Worm (Caenorhabditis elegans): ENCODE results near the gene F56D1.1.
A peak's percentile ranks its signal among the peaks of the same experiment; 100 is the strongest.

The F56D1.1 gene

ce11 chrII:5473946-5474423 lies 4.4 kb upstream of the F56D1.1 start, which contains the start of gene mrps-16:
Gene mrps-16 (plus strand): TSS chrII:5474373.
- TF ChIP-seq blmp-1 (tag; optimal IDR thresholded peaks at IDR 0.05) (peak; percentile 59), nhr-90 (tag; optimal IDR thresholded peaks at IDR 0.05; ENCODE audit: poor library complexity) (peak; percentile 64), vab-15 (tag; optimal IDR thresholded peaks at IDR 0.05) (no peak), unc-30 (tag; optimal IDR thresholded peaks at IDR 0.05) (no peak), lin-15B (tag; optimal IDR thresholded peaks at IDR 0.05) (peak; percentile 31), lsy-2 (tag; optimal IDR thresholded peaks at IDR 0.05) (peak; percentile 82 to 83), isw-1 (GFP tag; IDR thresholded peaks at IDR 0.05) (peak; percentile 55), lin-35 (GFP tag; optimal IDR thresholded peaks at IDR 0.05) (peak; percentile 97 to 98), lir-3 (tag; optimal IDR thresholded peaks at IDR 0.05; ENCODE audit: poor library complexity) (peak; percentile 41), snpc-4 (tag; optimal IDR thresholded peaks at IDR 0.05) (peak; percentile 38), hlh-4 (tag; optimal IDR thresholded peaks at IDR 0.05) (no peak), unc-86 (tag; optimal IDR thresholded peaks at IDR 0.05) (peak; percentile 58), efl-3 (GFP tag; optimal IDR thresholded peaks at IDR 0.05) (no peak), lin-39 (tag; optimal IDR thresholded peaks at IDR 0.05) (peak; percentile 41), alr-1 (tag; optimal IDR thresholded peaks at IDR 0.05; ENCODE audit: borderline replicate concordance) (no peak), ceh-8 (GFP tag; optimal IDR thresholded peaks at IDR 0.05) (peak; percentile 6), lin-14 (GFP tag; optimal IDR thresholded peaks at IDR 0.05) (peak; percentile 62), mdl-1 (tag; optimal IDR thresholded peaks at IDR 0.05) (peak in 1 of 2 experiments; percentile 28), irx-1 (tag; optimal IDR thresholded peaks at IDR 0.05) (peak; percentile 38), C16A3.4 (tag; optimal IDR thresholded peaks at IDR 0.05) (peak; percentile 80), nhr-76 (tag; optimal IDR thresholded peaks at IDR 0.05) (no peak), ceh-82 (tag; optimal IDR thresholded peaks at IDR 0.05) (peak; percentile 51 to 73 (median 67)), nhr-19 (GFP tag; conservative IDR thresholded peaks at IDR 0.05) (peak; percentile 78), fkh-10 (GFP tag; optimal IDR thresholded peaks at IDR 0.05) (no peak), hlh-17 (GFP tag; optimal IDR thresholded peaks at IDR 0.05; ENCODE audit: borderline replicate concordance) (no peak), elt-3 (tag; optimal IDR thresholded peaks at IDR 0.05) (peak in 1 of 6 experiments; percentile 72), nhr-20 (tag; optimal IDR thresholded peaks at IDR 0.05) (peak; percentile 73), efl-1 (optimal IDR thresholded peaks at IDR 0.05) (peak; percentile 94 to 98), efl-1 (GFP tag; optimal IDR thresholded peaks at IDR 0.05 in 1 of 2) (peak; percentile 99 to 100), grh-1 (GFP tag; IDR thresholded peaks at IDR 0.05) (peak; percentile 54), jun-1 (tag; optimal IDR thresholded peaks at IDR 0.05) (peak; percentile 58), nhr-12 (tag; optimal IDR thresholded peaks at IDR 0.05) (no peak), hpl-2 (GFP tag; optimal IDR thresholded peaks at IDR 0.05) (no peak), unc-62 (GFP tag; optimal IDR thresholded peaks at IDR 0.05) (no peak), xbp-1 (tag; optimal IDR thresholded peaks at IDR 0.05) (peak; percentile 67), ceh-88 (GFP tag; IDR thresholded peaks at IDR 0.05) (no peak), dpl-1 (GFP tag; optimal IDR thresholded peaks at IDR 0.05) (peak; percentile 96 to 98 (median 97)), swsn-7 (tag; optimal IDR thresholded peaks at IDR 0.05) (peak; percentile 76), ztf-4 (tag; optimal IDR thresholded peaks at IDR 0.05) (no peak), mab-9 (GFP tag; IDR thresholded peaks at IDR 0.05) (peak; percentile 36; the same call in 1 of the 2 replicates), aha-1 (tag; optimal IDR thresholded peaks at IDR 0.05) (no peak), pqm-1 (tag; optimal IDR thresholded peaks at IDR 0.05) (no peak), sox-4 (tag; optimal IDR thresholded peaks at IDR 0.05) (no peak), ets-5 (GFP tag; IDR thresholded peaks at IDR 0.05) (no peak), egl-27 (tag; optimal IDR thresholded peaks at IDR 0.05) (no peak), tbx-2 (tag; optimal IDR thresholded peaks at IDR 0.05) (peak; percentile 79), nhr-11 (tag; optimal IDR thresholded peaks at IDR 0.05) (no peak), zip-4 (GFP tag; optimal IDR thresholded peaks at IDR 0.05) (peak; percentile 44), lin-13 (GFP tag; optimal IDR thresholded peaks at IDR 0.05) (peak; percentile 32), snu-23 (GFP tag; optimal IDR thresholded peaks at IDR 0.05) (peak; percentile 80), nhr-47 (tag; optimal IDR thresholded peaks at IDR 0.05) (peak; percentile 81), fkh-8 (tag; optimal IDR thresholded peaks at IDR 0.05) (peak; percentile 36)
